Worm (Caenorhabditis elegans): ENCODE measurements around the gene mac-1.
A peak's percentile ranks its signal among the peaks of the same experiment; 100 is the strongest.

mac-1 gene

ce11 chrII:13334966-13335698 is 14.4 kb upstream of the mac-1 start (continued):
- TF ChIP-seq mep-1 (tag; optimal IDR thresholded peaks at IDR 0.05) (peak; percentile 66), lin-13 (tag; optimal IDR thresholded peaks at IDR 0.05) (peak; percentile 65), ceh-43 (GFP tag; optimal IDR thresholded peaks at IDR 0.05) (no peak), blmp-1 (tag; optimal IDR thresholded peaks at IDR 0.05) (no peak), nhr-2 (tag; optimal IDR thresholded peaks at IDR 0.05) (peak; percentile 61), hlh-1 (tag; optimal IDR thresholded peaks at IDR 0.05) (peak; percentile 30)

DNA sequence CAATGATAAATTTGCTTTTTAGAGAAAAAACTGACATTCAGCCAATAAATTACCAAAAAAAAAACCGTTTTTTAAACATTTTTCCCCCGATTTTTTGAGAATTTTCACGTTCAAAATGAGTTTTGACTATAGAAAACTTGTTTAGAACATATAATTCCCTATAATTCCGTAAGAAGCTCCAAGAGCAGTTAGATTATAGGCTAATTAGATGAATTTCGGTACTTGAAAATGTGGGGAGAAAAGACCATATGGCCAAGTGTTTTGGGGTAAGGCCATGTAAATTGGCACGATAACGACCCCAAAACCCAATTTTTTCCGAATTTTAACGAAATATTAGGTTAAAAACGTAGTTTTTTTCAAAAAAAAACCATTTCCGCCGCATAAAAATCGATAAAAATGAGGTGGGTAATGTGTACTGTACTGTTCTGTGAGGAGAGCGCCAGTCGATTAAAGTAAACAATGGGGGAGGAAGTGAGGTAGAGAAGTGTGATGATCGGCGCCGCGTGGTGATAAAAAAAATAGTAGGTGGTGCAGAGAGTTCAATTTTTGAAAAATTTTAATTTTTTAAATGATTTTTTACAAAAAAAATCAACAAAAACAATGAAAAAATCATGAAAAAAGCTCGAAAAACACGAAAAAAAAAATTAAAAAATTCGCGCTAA is 12.5 kb upstream of the mac-1 start:
- peak; percentile 85 for TF ChIP-seq ces-1 (GFP tag; optimal IDR thresholded peaks at IDR 0.05)
- no peak for TF ChIP-seq mab-5 (tag; optimal IDR thresholded peaks at IDR 0.05)
- no peak for TF ChIP-seq sem-2 (GFP tag; optimal IDR thresholded peaks at IDR 0.05)
- no peak for TF ChIP-seq unc-62 (GFP tag; optimal IDR thresholded peaks at IDR 0.05)
- no peak for TF ChIP-seq M03D4.4 (tag; optimal IDR thresholded peaks at IDR 0.05)
- TF ChIP-seq mls-2 (tag; optimal IDR thresholded peaks at IDR 0.05): no peak

- TF ChIP-seq pha-4 (tag; optimal IDR thresholded peaks at IDR 0.05): no peak
- no peak for TF ChIP-seq ceh-43 (GFP tag; optimal IDR thresholded peaks at IDR 0.05)
- TF ChIP-seq drap-1 (GFP tag; optimal IDR thresholded peaks at IDR 0.05): no peak
- TF ChIP-seq bed-3 (GFP tag; optimal IDR thresholded peaks at IDR 0.05): no peak
- no peak for TF ChIP-seq lsy-2 (tag; optimal IDR thresholded peaks at IDR 0.05)
- no peak for TF ChIP-seq sptf-1 (tag; optimal IDR thresholded peaks at IDR 0.05)
- TF ChIP-seq nhr-12 (tag; optimal IDR thresholded peaks at IDR 0.05): no peak
- TF ChIP-seq mls-2 (tag; optimal IDR thresholded peaks at IDR 0.05): no peak
- TF ChIP-seq cnd-1 (tag; optimal IDR thresholded peaks at IDR 0.05): no peak
- no peak for TF ChIP-seq snpc-4 (tag; optimal IDR thresholded peaks at IDR 0.05)
- no peak for TF ChIP-seq tbx-8 (GFP tag; optimal IDR thresholded peaks at IDR 0.05)
- no peak for TF ChIP-seq M03D4.4 (tag; optimal IDR thresholded peaks at IDR 0.05)
- no peak for TF ChIP-seq elt-3 (tag; optimal IDR thresholded peaks at IDR 0.05)
- TF ChIP-seq ham-2 (GFP tag; optimal IDR thresholded peaks at IDR 0.05): no peak
- no peak for TF ChIP-seq elt-1 (tag; optimal IDR thresholded peaks at IDR 0.05; ENCODE audit: borderline replicate concordance, insufficient read depth)
- TF ChIP-seq unc-120 (tag; optimal IDR thresholded peaks at IDR 0.05; ENCODE audit: poor library complexity, severe bottlenecking): no peak
- TF ChIP-seq ztf-11 (tag; optimal IDR thresholded peaks at IDR 0.05): no peak
- TF ChIP-seq lin-13 (tag; optimal IDR thresholded peaks at IDR 0.05): no peak
- no peak for TF ChIP-seq nhr-76 (tag; optimal IDR thresholded peaks at IDR 0.05)
Observed at ce11 chrII:13330359-13330758, 9.6 kb upstream of the mac-1 start, which contains the start of gene sam-10. Gene sam-10 (minus strand): TSS chrII:13330525.

- TF ChIP-seq unc-120 (tag; optimal IDR thresholded peaks at IDR 0.05; ENCODE audit: poor library complexity, severe bottlenecking) (no peak), nhr-76 (tag; optimal IDR thresholded peaks at IDR 0.05) (no peak), sem-2 (GFP tag; optimal IDR thresholded peaks at IDR 0.05) (no peak), ceh-43 (GFP tag; optimal IDR thresholded peaks at IDR 0.05) (no peak), lsy-2 (tag; optimal IDR thresholded peaks at IDR 0.05) (no peak), nhr-2 (tag; optimal IDR thresholded peaks at IDR 0.05) (no peak), ceh-39 (tag; optimal IDR thresholded peaks at IDR 0.05) (no peak), ham-2 (GFP tag; optimal IDR thresholded peaks at IDR 0.05) (no peak), hlh-1 (tag; optimal IDR thresholded peaks at IDR 0.05) (no peak), nhr-28 (tag; optimal IDR thresholded peaks at IDR 0.05) (no peak)
Observed at ce11 chrII:13326478-13326877, 5.8 kb upstream of the mac-1 start.

ce11 chrII:13325290-13325689 is 4.6 kb upstream of the mac-1 start:
- TF ChIP-seq ces-1 (GFP tag; optimal IDR thresholded peaks at IDR 0.05): no peak
- no peak for TF ChIP-seq ztf-11 (tag; optimal IDR thresholded peaks at IDR 0.05)
- peak; percentile 39 for TF ChIP-seq ceh-83 (GFP tag; optimal IDR thresholded peaks at IDR 0.05)
- no peak for TF ChIP-seq ceh-43 (GFP tag; optimal IDR thresholded peaks at IDR 0.05)

Data from whole organism, mixed stage, embryonic.